Worm (Caenorhabditis elegans) whole organism, L3 larva: Measurements from ENCODE around the gene sucl-2.

Experiments
- aly-2 ChIP-seq: fragments of 150-350 bp; optimal IDR thresholded peaks from 2 replicates; lab custom pipeline; 2014; ENCODE audit warnings: missing biosample characterization, missing genetic modification characterization
- ceh-82 ChIP-seq: fragments of 150-350 bp; optimal IDR thresholded peaks from 2 replicates; lab custom pipeline; 2014; ENCODE audit warnings: missing biosample characterization, missing genetic modification characterization
- elt-3 ChIP-seq, 3 experiments: fragments of 150-350 bp in 1 of 3; sonication (generic microtip) in 2 of 3; optimal IDR thresholded peaks; 2 replicates in 2 of 3; 4 replicates in 1 of 3; lab custom pipeline; 2014 to 2017; ENCODE audit warnings: missing biosample characterization in 3 of 3, missing genetic modification characterization in 3 of 3
- jun-1 ChIP-seq: fragments of 150-350 bp; optimal IDR thresholded peaks from 2 replicates; lab custom pipeline; 2014; ENCODE audit warnings: missing biosample characterization, missing genetic modification reagents, missing genetic modification characterization
- mml-1 ChIP-seq: fragments of 150-350 bp; sonication (generic microtip); optimal IDR thresholded peaks from 3 replicates; lab custom pipeline; 2014; ENCODE audit warnings: missing biosample characterization, missing genetic modification characterization
- nhr-25 ChIP-seq: sonication (generic microtip); optimal IDR thresholded peaks from 2 replicates; lab custom pipeline; 2017; ENCODE audit warnings: missing biosample characterization, missing genetic modification characterization
- nhr-77 ChIP-seq: fragments of 150-350 bp; optimal IDR thresholded peaks from 2 replicates; lab custom pipeline; 2014; ENCODE audit warnings: missing biosample characterization, missing genetic modification characterization
- skn-1 ChIP-seq: fragments of 150-350 bp; optimal IDR thresholded peaks from 2 replicates; lab custom pipeline; 2014; ENCODE audit warnings: missing biosample characterization, missing genetic modification characterization
- snpc-4 ChIP-seq: fragments of 150-350 bp; optimal IDR thresholded peaks from 2 replicates; lab custom pipeline; 2014; ENCODE audit warnings: missing biosample characterization, missing genetic modification characterization
- unc-39 ChIP-seq: sonication (generic microtip); optimal IDR thresholded peaks from 4 replicates; lab custom pipeline; 2017; ENCODE audit warnings: missing biosample characterization, missing genetic modification characterization
- ztf-11 ChIP-seq: fragments of 150-350 bp; optimal IDR thresholded peaks from 2 replicates; lab custom pipeline; 2014; ENCODE audit warnings: missing biosample characterization, missing genetic modification characterization

DNA sequence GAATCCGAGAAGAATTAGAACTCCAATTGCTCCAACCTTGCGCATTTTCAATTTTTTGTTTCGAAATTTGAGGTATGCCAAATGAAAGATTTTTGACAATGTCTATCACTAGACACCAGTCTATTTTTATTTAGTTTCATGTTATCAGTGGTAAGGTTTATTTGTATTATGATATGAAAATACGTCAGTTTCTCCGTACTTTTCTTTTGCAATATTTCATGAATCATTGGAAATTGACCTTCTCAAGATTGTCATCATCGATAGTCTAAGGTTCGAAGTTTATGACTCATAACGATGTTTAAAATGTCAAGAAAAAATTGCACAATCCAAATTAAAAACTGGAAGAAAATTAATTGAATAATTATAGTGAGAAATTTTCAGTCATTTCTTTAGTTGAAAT, 27.8 kb downstream of the sucl-2 start, which contains the start of gene clc-19:
- TF ChIP-seq nhr-77 (no peak), snpc-4 (tag; lab: Kevin White, UChicago) (no peak), skn-1 (tag; lab: Kevin White, UChicago) (no peak), ztf-11 (tag; lab: Kevin White, UChicago) (no peak), elt-3 (tag; optimal IDR thresholded peaks at IDR 0.05; lab: Kevin White, UChicago) (no peak), nhr-25 (no peak), jun-1 (no peak), unc-39 (tag; lab: Kevin White, UChicago) (no peak), mml-1 (tag; lab: Kevin White, UChicago) (no peak), aly-2 (tag; lab: Kevin White, UChicago) (no peak), ceh-82 (no peak)
